Worm (Caenorhabditis elegans) whole organism, young adult: ENCODE measurements around the gene T24E12.1.

ENCODE experiments used
- B0035.1 ChIP-seq: sonication (generic microtip); optimal IDR thresholded peaks from 2 replicates; lab custom pipeline; 2016; ENCODE audit warnings: missing genetic modification characterization, mild to moderate bottlenecking, missing compliant biosample characterization, missing genotype, missing genetic modification reagents
- C17E4.6 ChIP-seq: fragments of 200-800 bp; sonication (Bioruptor generic); IDR thresholded peaks from 2 replicates; pipeline ENCODE4 v1.3.6; 2022; ENCODE audit warnings: missing genetic modification reagents, missing genetic modification characterization, missing compliant biosample characterization
- F33H1.4 ChIP-seq: fragments of 200-800 bp; sonication (Bioruptor generic); IDR thresholded peaks from 2 replicates; pipeline ENCODE4 v1.3.6; 2022; ENCODE audit warnings: missing genetic modification reagents, missing genetic modification characterization, missing compliant biosample characterization
- F37B4.10 ChIP-seq: fragments of 200-800 bp; sonication (Bioruptor generic); IDR thresholded peaks from 2 replicates; pipeline ENCODE4 v1.3.6; 2022; ENCODE audit warnings: missing genetic modification characterization, missing compliant biosample characterization
- F39B2.1 ChIP-seq: fragments of 200-800 bp; sonication (Bioruptor generic); IDR thresholded peaks from 2 replicates; pipeline ENCODE4 v1.3.6; 2022; ENCODE audit warnings: missing genetic modification reagents, missing genetic modification characterization, missing compliant biosample characterization
- F49E8.2 ChIP-seq: sonication (generic microtip); optimal IDR thresholded peaks from 3 replicates; lab custom pipeline; 2017; ENCODE audit warnings: missing genetic modification characterization, mild to moderate bottlenecking, missing compliant biosample characterization, antibody characterized with exemption, moderate library complexity; ENCODE audit not compliant: insufficient read depth
- F52B5.7 ChIP-seq: sonication (generic microtip); optimal IDR thresholded peaks from 2 replicates; lab custom pipeline; 2016; ENCODE audit warnings: mild to moderate bottlenecking, missing genetic modification characterization, missing compliant biosample characterization
- ZK185.1 ChIP-seq: sonication (generic microtip); optimal IDR thresholded peaks from 2 replicates; lab custom pipeline; 2016; ENCODE audit warnings: mild to moderate bottlenecking, missing genetic modification characterization, missing compliant biosample characterization; ENCODE audit not compliant: poor library complexity, severe bottlenecking
- ama-1 ChIP-seq, 3 experiments: fragments of 150-350 bp in 1 of 3; sonication (generic microtip) in 2 of 3; optimal IDR thresholded peaks; 2 replicates each; lab custom pipeline; 2014 to 2018; ENCODE audit warnings: missing biosample characterization in 2 of 3, missing genetic modification characterization in 2 of 3, missing genetic modification reagents in 2 of 3
- aptf-3 ChIP-seq: fragments of 200-800 bp; sonication (Bioruptor generic); IDR thresholded peaks from 2 replicates; pipeline ENCODE4 v1.3.6; 2022; ENCODE audit warnings: missing genetic modification characterization, missing compliant biosample characterization
- atf-7 ChIP-seq: sonication (generic microtip); optimal IDR thresholded peaks from 2 replicates; lab custom pipeline; 2017; ENCODE audit warnings: mild to moderate bottlenecking, missing genetic modification characterization, missing compliant biosample characterization
- attf-6 ChIP-seq: fragments of 200-800 bp; sonication (Bioruptor generic); IDR thresholded peaks from 2 replicates; pipeline ENCODE4 v1.3.6; 2022; ENCODE audit warnings: missing genetic modification reagents, missing genetic modification characterization, missing compliant biosample characterization
- ccch-3 ChIP-seq: fragments of 200-800 bp; sonication (Bioruptor generic); optimal IDR thresholded peaks from 2 replicates; lab custom pipeline; 2018; ENCODE audit warnings: mild to moderate bottlenecking, missing genetic modification characterization, missing compliant biosample characterization
- cebp-1 ChIP-seq, 2 experiments: fragments of 200-800 bp in 1 of 2; sonication (Bioruptor generic) in 1 of 2; sonication (generic microtip) in 1 of 2; IDR thresholded peaks in 1 of 2; optimal IDR thresholded peaks in 1 of 2; 2 replicates each; pipeline versions ENCODE4 v1.3.6 to Lab custom; 2017 to 2022; ENCODE audit warnings: missing compliant biosample characterization in 2 of 2, missing genetic modification characterization in 2 of 2, mild to moderate bottlenecking in 1 of 2, missing genetic modification reagents in 1 of 2, moderate library complexity in 1 of 2
- cebp-2 ChIP-seq: fragments of 200-800 bp; sonication (Bioruptor generic); IDR thresholded peaks from 2 replicates; pipeline ENCODE4 v1.3.6; 2022; ENCODE audit warnings: missing genetic modification characterization, missing compliant biosample characterization
- ceh-79 ChIP-seq: sonication (generic microtip); optimal IDR thresholded peaks from 2 replicates; lab custom pipeline; 2017; ENCODE audit warnings: mild to moderate bottlenecking, missing genetic modification characterization, missing compliant biosample characterization
- ceh-91 ChIP-seq: fragments of 200-800 bp; sonication (Bioruptor generic); IDR thresholded peaks from 2 replicates; pipeline ENCODE4 v1.3.6; 2022; ENCODE audit warnings: missing genetic modification reagents, missing genetic modification characterization, missing compliant biosample characterization
- dpff-1 ChIP-seq: sonication (generic microtip); optimal IDR thresholded peaks from 2 replicates; lab custom pipeline; 2017; ENCODE audit warnings: mild to moderate bottlenecking, missing genetic modification characterization, missing compliant biosample characterization
- egl-18 ChIP-seq: fragments of 200-800 bp; sonication (Bioruptor generic); IDR thresholded peaks from 2 replicates; pipeline ENCODE4 v1.3.6; 2022; ENCODE audit warnings: missing genetic modification reagents, missing genetic modification characterization, missing compliant biosample characterization
- ekl-4 ChIP-seq: fragments of 200-800 bp; sonication (Bioruptor generic); IDR thresholded peaks from 2 replicates; pipeline ENCODE4 v1.3.6; 2022; ENCODE audit warnings: missing genetic modification reagents, missing genetic modification characterization, missing compliant biosample characterization
- fkh-3 ChIP-seq: sonication (generic microtip); optimal IDR thresholded peaks from 2 replicates; lab custom pipeline; 2016; ENCODE audit warnings: mild to moderate bottlenecking, missing genetic modification characterization, missing compliant biosample characterization
- hlh-12 ChIP-seq: sonication (generic microtip); optimal IDR thresholded peaks from 2 replicates; lab custom pipeline; 2016; ENCODE audit warnings: missing genetic modification characterization, missing compliant biosample characterization
- hmg-20 ChIP-seq: fragments of 200-800 bp; sonication (Bioruptor generic); IDR thresholded peaks from 2 replicates; pipeline ENCODE4 v1.3.6; 2022; ENCODE audit warnings: missing genetic modification reagents, missing genetic modification characterization, missing compliant biosample characterization
- let-526 ChIP-seq: fragments of 200-800 bp; sonication (Bioruptor generic); IDR thresholded peaks from 2 replicates; pipeline ENCODE4 v1.3.6; 2022; ENCODE audit warnings: missing genetic modification reagents, missing genetic modification characterization, missing compliant biosample characterization
- let-607 ChIP-seq, 2 experiments: fragments of 200-800 bp in 1 of 2; sonication (Bioruptor generic) in 1 of 2; sonication (generic microtip) in 1 of 2; optimal IDR thresholded peaks; 2 replicates each; lab custom pipeline; 2016 to 2018; ENCODE audit warnings: mild to moderate bottlenecking in 2 of 2, missing compliant biosample characterization in 2 of 2, missing genetic modification characterization in 2 of 2, moderate library complexity in 2 of 2, missing genotype in 1 of 2
- lin-54 ChIP-seq: fragments of 200-800 bp; sonication (Bioruptor generic); optimal IDR thresholded peaks from 2 replicates; lab custom pipeline; 2018; ENCODE audit warnings: mild to moderate bottlenecking, missing genetic modification characterization, missing compliant biosample characterization
- madf-10 ChIP-seq: sonication (generic microtip); optimal IDR thresholded peaks from 2 replicates; lab custom pipeline; 2016; ENCODE audit warnings: mild to moderate bottlenecking, missing genetic modification characterization, missing compliant biosample characterization
- madf-8 ChIP-seq: fragments of 200-800 bp; sonication (Bioruptor generic); conservative IDR thresholded peaks from 2 replicates; pipeline ENCODE4 v1.3.6; 2022; ENCODE audit warnings: missing genetic modification reagents, missing genetic modification characterization, missing compliant biosample characterization
- mes-4 ChIP-seq: sonication (generic microtip); optimal IDR thresholded peaks from 2 replicates; lab custom pipeline; 2016; ENCODE audit warnings: missing genotype, missing genetic modification characterization, missing compliant biosample characterization
- nfya-1 ChIP-seq: sonication (generic microtip); optimal IDR thresholded peaks from 2 replicates; lab custom pipeline; 2017; ENCODE audit warnings: antibody characterized with exemption, missing compliant biosample characterization, missing genetic modification characterization, borderline replicate concordance; ENCODE audit not compliant: insufficient read depth
- nfyb-1 ChIP-seq: fragments of 200-800 bp; sonication (Bioruptor generic); IDR thresholded peaks from 2 replicates; pipeline ENCODE4 v1.3.6; 2022; ENCODE audit warnings: missing genetic modification reagents, missing genetic modification characterization, missing compliant biosample characterization
- nhr-120 ChIP-seq: fragments of 200-800 bp; sonication (Bioruptor generic); IDR thresholded peaks from 2 replicates; pipeline ENCODE4 v1.3.6; 2022; ENCODE audit warnings: missing genetic modification characterization, missing compliant biosample characterization
- nhr-27 ChIP-seq: fragments of 200-800 bp; sonication (Bioruptor generic); optimal IDR thresholded peaks from 2 replicates; lab custom pipeline; 2018; ENCODE audit warnings: mild to moderate bottlenecking, missing genetic modification characterization, moderate library complexity, missing compliant biosample characterization
- nhr-80 ChIP-seq: sonication (generic microtip); optimal IDR thresholded peaks from 2 replicates; lab custom pipeline; 2016; ENCODE audit warnings: missing genetic modification characterization, missing compliant biosample characterization
- pha-4 ChIP-seq: fragments of 150-350 bp; sonication (generic microtip); optimal IDR thresholded peaks from 2 replicates; lab custom pipeline; 2014; ENCODE audit warnings: missing biosample characterization, missing genetic modification reagents, missing genetic modification characterization
- rcor-1 ChIP-seq: fragments of 200-800 bp; sonication (Bioruptor generic); IDR thresholded peaks from 2 replicates; pipeline ENCODE4 v1.3.6; 2022; ENCODE audit warnings: missing genetic modification reagents, missing genetic modification characterization, missing compliant biosample characterization
- repo-1 ChIP-seq: sonication (generic microtip); optimal IDR thresholded peaks from 2 replicates; lab custom pipeline; 2017; ENCODE audit warnings: mild to moderate bottlenecking, missing genetic modification characterization, missing compliant biosample characterization
- sdz-38 ChIP-seq: sonication (generic microtip); optimal IDR thresholded peaks from 2 replicates; lab custom pipeline; 2016; ENCODE audit warnings: missing genotype, missing genetic modification characterization, missing compliant biosample characterization
- sea-2 ChIP-seq: fragments of 200-800 bp; sonication (Bioruptor generic); IDR thresholded peaks from 2 replicates; pipeline ENCODE4 v1.3.6; 2022; ENCODE audit warnings: missing genetic modification characterization, missing compliant biosample characterization
- snpc-3.4 ChIP-seq: sonication (generic microtip); optimal IDR thresholded peaks from 2 replicates; lab custom pipeline; 2017; ENCODE audit warnings: missing genetic modification characterization, mild to moderate bottlenecking, missing compliant biosample characterization, antibody characterized with exemption, moderate library complexity, missing genotype, missing genetic modification reagents
- somi-1 ChIP-seq: fragments of 200-800 bp; sonication (Bioruptor generic); optimal IDR thresholded peaks from 2 replicates; lab custom pipeline; 2018; ENCODE audit warnings: mild to moderate bottlenecking, missing genetic modification characterization, missing compliant biosample characterization
- unc-62 ChIP-seq: fragments of 150-350 bp; optimal IDR thresholded peaks from 2 replicates; lab custom pipeline; 2014; ENCODE audit warnings: missing biosample characterization, missing genetic modification reagents, missing genetic modification characterization
- zfh-2 ChIP-seq: fragments of 200-800 bp; sonication (Bioruptor generic); conservative IDR thresholded peaks from 2 replicates; pipeline ENCODE4 v1.3.6; 2022; ENCODE audit warnings: missing genetic modification reagents, missing genetic modification characterization, missing compliant biosample characterization
- zim-3 ChIP-seq: sonication (generic microtip); optimal IDR thresholded peaks from 2 replicates; lab custom pipeline; 2017; ENCODE audit warnings: mild to moderate bottlenecking, missing genetic modification characterization, moderate library complexity, missing compliant biosample characterization
- ztf-26 ChIP-seq: sonication (generic microtip); optimal IDR thresholded peaks from 2 replicates; lab custom pipeline; 2017; ENCODE audit warnings: missing genetic modification characterization, missing compliant biosample characterization
- ztf-28 ChIP-seq: fragments of 200-800 bp; sonication (Bioruptor generic); IDR thresholded peaks from 2 replicates; pipeline ENCODE4 v1.3.6; 2022; ENCODE audit warnings: missing genetic modification reagents, missing genetic modification characterization, missing compliant biosample characterization

T24E12.1 gene

ce11 chrII:3786538-3786937 is 1.2 kb downstream of the T24E12.1 start (continued):
- TF ChIP-seq F37B4.10 (GFP tag; lab: Robert Waterston, UW) (no peak), ekl-4 (GFP tag; lab: Robert Waterston, UW) (no peak), zfh-2 (no peak), F49E8.2 (no peak), ceh-79 (tag; lab: Kevin White, UChicago) (no peak), cebp-1 (GFP tag; IDR thresholded peaks at IDR 0.05; lab: Robert Waterston, UW) (peak; percentile 10; the same call in 1 of the 2 replicates), cebp-1 (tag; optimal IDR thresholded peaks at IDR 0.05; lab: Kevin White, UChicago) (no peak), pha-4 (tag; lab: Kevin White, UChicago) (peak; percentile 26), lin-54 (GFP tag; lab: Kevin White, UChicago) (no peak), nhr-120 (no peak), C17E4.6 (GFP tag; lab: Robert Waterston, UW) (no peak), F33H1.4 (GFP tag; lab: Robert Waterston, UW) (no peak), hlh-12 (tag; lab: Kevin White, UChicago) (no peak), ztf-28 (GFP tag; lab: Robert Waterston, UW) (no peak), let-607 (tag; optimal IDR thresholded peaks at IDR 0.05; lab: Kevin White, UChicago) (no peak), attf-6 (GFP tag; lab: Robert Waterston, UW) (no peak), fkh-3 (no peak), aptf-3 (GFP tag; lab: Robert Waterston, UW) (no peak), somi-1 (GFP tag; lab: Kevin White, UChicago) (no peak), F39B2.1 (GFP tag; lab: Robert Waterston, UW) (no peak), unc-62 (peak; percentile 19), let-526 (no peak), nfyb-1 (GFP tag; lab: Robert Waterston, UW) (peak; percentile 52; the same call in 1 of the 2 replicates), egl-18 (GFP tag; lab: Robert Waterston, UW) (no peak), cebp-2 (no peak), ZK185.1 (tag; lab: Kevin White, UChicago) (no peak), nfya-1 (tag; lab: Kevin White, UChicago) (no peak), sdz-38 (no peak), nhr-80 (peak; percentile 92), snpc-3.4 (tag; lab: Kevin White, UChicago) (no peak), ama-1 (optimal IDR thresholded peaks at IDR 0.05; lab: Kevin White, UChicago) (no peak), ama-1 (GFP tag; optimal IDR thresholded peaks at IDR 0.05; lab: Kevin White, UChicago) (no peak)

ce11 chrII:3787151-3787550 is 1.8 kb downstream of the T24E12.1 start, which contains the start of gene T24E12.13:
T24E12.13 (plus strand) TSS chrII:3787451.
- no peak for TF ChIP-seq dpff-1 (tag; lab: Kevin White, UChicago)
- TF ChIP-seq mes-4 = no peak
- TF ChIP-seq egl-18 (GFP tag; lab: Robert Waterston, UW) = no peak
- TF ChIP-seq madf-10 (tag; lab: Kevin White, UChicago) = no peak
- TF ChIP-seq snpc-3.4 (tag; lab: Kevin White, UChicago) = no peak
- no peak for TF ChIP-seq let-607 (tag; optimal IDR thresholded peaks at IDR 0.05; lab: Kevin White, UChicago)
- TF ChIP-seq nhr-27 (tag; lab: Kevin White, UChicago) = no peak
- TF ChIP-seq F52B5.7 = no peak
- TF ChIP-seq repo-1 = no peak
- no peak for TF ChIP-seq atf-7
- no peak for TF ChIP-seq zim-3
- TF ChIP-seq let-526 = no peak
- TF ChIP-seq sea-2 (GFP tag; lab: Robert Waterston, UW) = no peak
- TF ChIP-seq ceh-91 (GFP tag; lab: Robert Waterston, UW) = no peak
- no peak for TF ChIP-seq rcor-1 (GFP tag; lab: Robert Waterston, UW)
- no peak for TF ChIP-seq ccch-3 (GFP tag; lab: Kevin White, UChicago)
- no peak for TF ChIP-seq ztf-26
- no peak for TF ChIP-seq madf-8 (GFP tag; lab: Robert Waterston, UW)
- no peak for TF ChIP-seq hmg-20 (GFP tag; lab: Robert Waterston, UW)
- TF ChIP-seq B0035.1 = no peak
